Worm (Caenorhabditis elegans) whole organism, L1 larva: ENCODE data around the gene F20B10.3.

ENCODE experiments used
- lin-13 ChIP-seq: fragments of 150-350 bp; optimal IDR thresholded peaks from 2 replicates; lab custom pipeline; 2014; ENCODE audit warnings: missing biosample characterization, missing genetic modification reagents, missing genetic modification characterization
- nhr-11 ChIP-seq: fragments of 150-350 bp; optimal IDR thresholded peaks from 2 replicates; lab custom pipeline; 2014; ENCODE audit warnings: missing biosample characterization, missing genetic modification characterization
- nhr-12 ChIP-seq: sonication (generic microtip); optimal IDR thresholded peaks from 2 replicates; lab custom pipeline; 2017; ENCODE audit warnings: missing biosample characterization, missing genetic modification characterization
- nhr-237 ChIP-seq: fragments of 150-350 bp; optimal IDR thresholded peaks from 2 replicates; lab custom pipeline; 2014; ENCODE audit warnings: missing biosample characterization, missing genetic modification characterization
- nhr-77 ChIP-seq: fragments of 150-350 bp; optimal IDR thresholded peaks from 2 replicates; lab custom pipeline; 2014; ENCODE audit warnings: missing biosample characterization, missing genetic modification characterization

ce11 chrIV:12203968-12204367 lies 35.9 kb downstream of the F20B10.3 start:
- TF ChIP-seq nhr-11 (tag; lab: Kevin White, UChicago), result no peak
- no peak for TF ChIP-seq nhr-237
- no peak for TF ChIP-seq nhr-12 (tag; lab: Kevin White, UChicago)
- no peak for TF ChIP-seq lin-13 (GFP tag; lab: Kevin White, UChicago)
- peak; percentile 19 for TF ChIP-seq nhr-77 (tag; lab: Kevin White, UChicago)
